Worm (Caenorhabditis elegans) whole organism, L4 larva: ENCODE results near the gene C18C4.7.

Source experiments
- aly-2 ChIP-seq: sonication (generic microtip); optimal IDR thresholded peaks from 2 replicates; lab custom pipeline; 2018; ENCODE audit warnings: missing biosample characterization, missing genetic modification characterization
- lin-13 ChIP-seq: fragments of 150-350 bp; optimal IDR thresholded peaks from 2 replicates; lab custom pipeline; 2014; ENCODE audit warnings: missing biosample characterization, missing genetic modification reagents, missing genetic modification characterization
- nhr-76 ChIP-seq: fragments of 150-350 bp; optimal IDR thresholded peaks from 2 replicates; lab custom pipeline; 2014; ENCODE audit warnings: missing biosample characterization, missing genetic modification characterization
- nhr-77 ChIP-seq: fragments of 150-350 bp; optimal IDR thresholded peaks from 2 replicates; lab custom pipeline; 2014; ENCODE audit warnings: missing biosample characterization, missing genetic modification characterization
- unc-130 ChIP-seq: sonication (generic microtip); optimal IDR thresholded peaks from 2 replicates; lab custom pipeline; 2016; ENCODE audit warnings: missing genetic modification reagents, missing genetic modification characterization, missing compliant biosample characterization
- zag-1 ChIP-seq: fragments of 150-350 bp; optimal IDR thresholded peaks from 2 replicates; lab custom pipeline; 2014; ENCODE audit warnings: missing biosample characterization, missing genetic modification characterization

DNA sequence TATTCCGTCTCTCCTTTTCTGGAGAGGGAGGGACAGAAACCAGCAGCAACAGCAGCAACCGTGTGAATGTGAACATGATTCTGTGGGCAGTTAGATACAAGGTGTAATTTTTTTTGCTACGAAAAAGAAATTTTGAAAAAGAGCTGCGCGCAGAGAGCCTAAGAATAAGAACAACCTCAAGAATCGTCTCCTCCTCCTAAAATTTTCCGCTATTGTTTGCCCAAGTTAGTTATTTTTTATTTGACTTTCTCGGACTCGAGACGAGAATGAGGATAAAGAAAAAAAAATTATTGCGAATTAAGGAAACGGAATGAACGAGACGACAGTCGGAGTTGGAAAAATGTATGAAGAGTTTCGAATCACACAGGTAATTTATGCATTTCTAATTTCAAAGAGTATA lies 8.4 kb downstream of the C18C4.7 start, which contains the start of gene glb-5:
- TF ChIP-seq zag-1 (tag; lab: Kevin White, UChicago) (no peak), unc-130 (GFP tag; lab: Kevin White, UChicago) (no peak), aly-2 (tag; lab: Kevin White, UChicago) (no peak), nhr-77 (tag; lab: Kevin White, UChicago) (no peak), lin-13 (GFP tag; lab: Kevin White, UChicago) (no peak), nhr-76 (tag; lab: Kevin White, UChicago) (no peak)
